Worm (Caenorhabditis elegans): ENCODE measurements around the gene cnb-1.

cnb-1 gene

DNA sequence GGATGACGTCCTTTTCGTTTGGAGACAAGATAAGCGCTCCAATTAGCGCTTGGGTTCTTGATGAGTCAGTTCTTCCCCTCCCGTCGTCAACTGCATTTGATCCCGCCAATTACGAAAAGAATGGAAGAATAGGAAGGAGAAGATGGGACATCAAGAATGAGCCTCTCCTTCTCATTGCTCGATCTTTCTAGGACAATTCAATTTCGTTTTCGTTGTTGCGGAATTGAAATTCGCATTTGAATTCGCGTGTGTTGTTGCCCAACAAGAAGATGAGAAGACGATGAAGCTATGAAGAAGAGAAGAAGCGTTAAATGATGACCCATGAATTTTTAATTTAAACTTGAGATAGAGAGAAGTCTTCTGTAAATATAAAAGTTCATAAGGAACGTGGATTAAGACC lies 38.7 kb upstream of the cnb-1 start:
- TF ChIP-seq sptf-1 (tag; optimal IDR thresholded peaks at IDR 0.05) (no peak), ces-1 (GFP tag; optimal IDR thresholded peaks at IDR 0.05) (peak; percentile 91), unc-39 (tag; optimal IDR thresholded peaks at IDR 0.05) (no peak), bed-3 (GFP tag; optimal IDR thresholded peaks at IDR 0.05) (no peak), zip-8 (tag; optimal IDR thresholded peaks at IDR 0.05) (no peak)

DNA sequence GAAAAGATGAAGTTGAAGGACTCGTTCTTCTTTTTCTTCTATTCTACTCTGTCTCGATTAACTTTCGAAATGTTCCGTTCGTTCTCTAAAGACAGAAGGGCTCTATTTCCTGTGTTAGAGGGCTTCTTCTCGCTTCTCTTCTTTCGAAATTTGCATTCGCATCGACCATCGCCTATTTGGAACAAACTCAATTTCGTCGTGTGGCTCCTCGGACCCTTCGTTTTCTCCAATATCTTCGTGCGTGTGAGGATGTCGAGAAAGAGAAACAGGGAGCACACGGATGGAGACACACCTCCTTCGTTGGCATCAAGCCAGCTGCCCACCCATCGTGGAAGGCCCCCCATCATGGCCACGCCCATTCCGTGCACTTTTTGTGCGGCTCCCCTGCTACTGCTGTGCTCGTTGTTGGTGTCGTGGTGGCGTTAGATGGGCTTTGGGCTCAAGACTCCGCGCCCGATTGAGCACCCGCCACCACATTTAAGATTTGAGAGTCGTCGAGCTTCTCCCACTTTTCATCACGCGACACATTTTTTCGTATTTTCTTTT lies 34.3 kb upstream of the cnb-1 start:
- TF ChIP-seq nhr-12 (tag; optimal IDR thresholded peaks at IDR 0.05) = no peak
- no peak for TF ChIP-seq tbx-8 (GFP tag; optimal IDR thresholded peaks at IDR 0.05)
- TF ChIP-seq nhr-28 (tag; optimal IDR thresholded peaks at IDR 0.05) = no peak
- TF ChIP-seq mls-2 (tag; optimal IDR thresholded peaks at IDR 0.05) = peak; percentile 43
- peak; percentile 95 for TF ChIP-seq ces-1 (GFP tag; optimal IDR thresholded peaks at IDR 0.05)
- TF ChIP-seq unc-39 (tag; optimal IDR thresholded peaks at IDR 0.05) = no peak
- TF ChIP-seq ztf-11 (tag; optimal IDR thresholded peaks at IDR 0.05) = no peak

DNA sequence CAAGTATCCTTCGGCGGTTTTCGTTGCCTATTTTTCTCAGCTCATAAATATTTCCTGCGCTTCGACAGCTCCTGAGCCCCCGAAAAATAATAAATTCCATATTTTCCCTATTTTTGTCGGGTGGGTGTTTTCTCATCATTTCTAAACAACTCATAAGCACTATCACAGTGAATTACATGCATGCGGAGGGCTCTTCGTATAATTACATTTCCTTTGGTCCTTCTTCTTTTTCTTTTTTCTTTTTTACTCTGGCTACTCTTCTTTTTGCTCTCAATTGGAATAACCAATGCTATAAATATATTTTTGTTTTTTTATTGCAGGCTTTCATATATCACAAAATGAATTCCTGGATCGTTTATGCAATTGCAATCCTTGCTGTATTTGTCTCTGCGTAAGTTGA lies 33.6 kb upstream of the cnb-1 start, which contains the start of gene T02E9.5:
Gene T02E9.5, plus strand, starts transcription at position 321 of the 400 bp plus-strand sequence.
- peak; percentile 94 for TF ChIP-seq ces-1 (GFP tag; optimal IDR thresholded peaks at IDR 0.05)
- no peak for TF ChIP-seq mls-2 (tag; optimal IDR thresholded peaks at IDR 0.05)

DNA sequence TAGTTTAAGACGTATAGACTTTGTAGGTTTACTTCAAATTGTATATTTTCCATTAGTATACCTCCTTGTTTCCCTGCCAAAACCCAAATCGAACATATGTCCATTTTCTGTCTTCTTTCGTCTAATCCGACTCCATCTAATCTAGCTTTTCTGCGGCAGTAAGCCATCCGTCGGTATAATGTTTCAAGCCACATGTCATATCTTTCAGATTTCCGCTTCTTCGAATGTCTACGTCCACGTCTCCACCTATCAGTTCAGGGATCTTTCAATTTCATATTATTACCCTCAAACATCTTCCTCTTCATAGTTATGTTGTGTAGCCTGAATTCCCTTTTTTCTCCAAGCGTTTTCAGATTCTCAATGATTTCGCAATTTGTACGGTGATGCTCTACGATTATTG lies 31.4 kb upstream of the cnb-1 start:
- no peak for TF ChIP-seq ham-2 (GFP tag; optimal IDR thresholded peaks at IDR 0.05)
- peak; percentile 76 for TF ChIP-seq elt-1 (tag; optimal IDR thresholded peaks at IDR 0.05; ENCODE audit: borderline replicate concordance, insufficient read depth)
- no peak for TF ChIP-seq blmp-1 (tag; optimal IDR thresholded peaks at IDR 0.05)

DNA sequence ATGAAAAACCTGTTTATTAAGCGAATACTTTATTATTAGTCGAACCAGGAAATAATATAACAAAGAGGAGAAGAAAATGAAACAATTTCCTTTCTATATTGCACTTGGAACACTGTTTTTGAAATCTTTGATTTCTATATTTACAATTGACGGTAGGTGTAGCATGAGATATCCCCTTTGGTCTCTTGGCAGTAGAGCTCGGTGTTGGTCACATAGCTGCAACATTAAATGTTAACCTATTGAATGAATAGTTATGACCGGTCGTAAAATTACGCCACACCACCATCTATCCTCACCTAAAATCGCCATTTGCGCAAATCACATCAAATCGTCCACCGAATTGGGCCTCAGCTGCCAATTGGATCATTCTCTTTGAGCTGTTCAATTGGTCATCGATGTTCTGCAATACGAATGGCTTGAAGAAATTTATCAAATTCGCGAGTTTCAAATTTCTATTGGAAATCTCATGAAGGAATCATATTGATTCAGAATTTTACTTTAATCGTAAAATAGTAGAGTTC lies 30.7 kb upstream of the cnb-1 start:
- TF ChIP-seq sptf-1 (tag; optimal IDR thresholded peaks at IDR 0.05) (peak; percentile 13), nhr-2 (tag; optimal IDR thresholded peaks at IDR 0.05) (peak; percentile 10), cnd-1 (tag; optimal IDR thresholded peaks at IDR 0.05) (peak; percentile 3), ces-1 (GFP tag; optimal IDR thresholded peaks at IDR 0.05) (peak; percentile 22), mls-2 (tag; optimal IDR thresholded peaks at IDR 0.05) (no peak)

DNA sequence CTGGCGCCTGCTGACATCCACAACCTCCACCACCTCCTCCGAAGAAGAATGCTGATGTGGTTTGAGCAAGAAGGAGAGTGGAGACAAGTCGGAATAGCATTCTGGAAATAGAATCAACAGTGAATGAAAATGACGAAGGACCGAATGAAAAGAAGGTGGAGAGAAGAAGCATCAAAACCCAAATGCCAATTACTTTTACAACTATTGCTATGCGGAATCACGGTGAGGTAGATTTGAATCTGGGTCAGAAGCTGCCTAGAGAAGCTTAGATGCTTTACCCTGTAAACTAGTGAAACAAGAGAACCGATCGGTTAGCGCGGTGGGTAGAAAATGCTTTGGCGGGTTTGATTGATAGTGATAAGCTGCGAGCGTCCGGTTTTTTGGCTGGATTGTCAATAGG lies 28.6 kb upstream of the cnb-1 start, which contains the start of gene grl-7:
Gene grl-7, minus strand, starts transcription at position 101 of the 400 bp plus-strand sequence.
- TF ChIP-seq nhr-237 (tag; optimal IDR thresholded peaks at IDR 0.05) (no peak), blmp-1 (tag; optimal IDR thresholded peaks at IDR 0.05) (no peak), elt-3 (tag; optimal IDR thresholded peaks at IDR 0.05) (no peak), unc-120 (tag; optimal IDR thresholded peaks at IDR 0.05; ENCODE audit: poor library complexity, severe bottlenecking) (no peak), ceh-43 (GFP tag; optimal IDR thresholded peaks at IDR 0.05) (no peak), sptf-1 (tag; optimal IDR thresholded peaks at IDR 0.05) (no peak), ztf-11 (tag; optimal IDR thresholded peaks at IDR 0.05) (no peak)

DNA sequence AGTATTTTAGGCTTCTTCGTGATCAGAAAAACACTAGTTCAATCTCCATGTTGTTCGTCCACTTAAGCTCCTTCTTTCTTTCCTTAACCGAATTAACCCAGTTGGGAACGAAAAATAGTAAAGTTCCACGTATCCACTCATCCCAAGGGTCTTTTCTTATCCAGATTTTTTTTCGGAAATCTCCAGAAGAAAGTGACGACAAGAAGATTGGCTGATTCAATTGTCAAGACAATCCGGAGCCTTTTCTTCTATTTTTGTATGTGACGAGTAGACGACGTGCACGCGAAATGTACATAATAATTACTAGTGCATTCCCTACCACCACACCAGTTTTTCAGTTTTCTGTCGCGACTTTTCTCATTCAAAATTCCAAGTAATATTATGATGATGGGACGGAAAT lies 24.3 kb upstream of the cnb-1 start:
- TF ChIP-seq ces-1 (GFP tag; optimal IDR thresholded peaks at IDR 0.05) (peak; percentile 19), nhr-237 (tag; optimal IDR thresholded peaks at IDR 0.05) (no peak)

DNA sequence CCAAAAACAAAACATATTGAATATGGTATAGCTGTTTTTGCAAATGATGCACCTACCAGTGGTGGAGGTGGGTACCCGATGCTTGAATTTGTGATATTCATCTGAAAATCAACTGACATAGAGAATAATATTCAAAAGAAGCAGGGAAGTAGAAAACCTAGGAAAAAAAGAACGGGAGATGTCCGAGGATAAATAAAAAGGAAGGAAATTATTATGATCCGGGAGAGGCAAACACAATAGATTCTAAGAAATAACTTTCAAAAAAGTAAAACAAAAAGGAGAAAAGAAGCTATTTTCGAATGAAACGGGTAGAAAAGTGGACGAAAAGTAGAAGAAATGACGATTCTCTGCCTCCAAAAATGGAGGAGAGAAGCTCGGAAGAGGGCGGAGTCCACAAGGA lies 22.6 kb upstream of the cnb-1 start, which contains the start of gene npr-25:
Gene npr-25, minus strand, starts transcription at position 101 of the 400 bp plus-strand sequence.
- no peak for TF ChIP-seq unc-62 (GFP tag; optimal IDR thresholded peaks at IDR 0.05)

DNA sequence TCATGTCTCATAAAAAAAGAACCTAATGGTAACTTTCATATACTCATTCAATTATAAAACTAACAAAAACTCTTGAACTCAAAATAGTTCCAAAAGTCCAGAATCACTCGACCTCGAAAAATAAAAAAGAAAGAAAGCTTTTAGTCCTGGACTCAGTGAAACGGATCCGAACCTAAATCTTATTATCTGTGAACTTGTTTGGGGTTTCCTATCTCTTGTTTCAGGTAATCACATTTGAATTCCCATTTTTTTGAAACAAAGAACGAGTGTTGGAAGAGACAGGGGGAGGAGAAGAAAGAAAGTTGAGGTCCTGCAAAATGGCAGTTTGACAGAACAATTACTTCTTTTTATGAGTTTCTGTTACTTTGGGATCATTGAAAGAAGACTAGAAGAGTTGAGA lies 21.3 kb upstream of the cnb-1 start:
- peak; percentile 52 for TF ChIP-seq ces-1 (GFP tag; optimal IDR thresholded peaks at IDR 0.05)
- no peak for TF ChIP-seq unc-39 (tag; optimal IDR thresholded peaks at IDR 0.05)

DNA sequence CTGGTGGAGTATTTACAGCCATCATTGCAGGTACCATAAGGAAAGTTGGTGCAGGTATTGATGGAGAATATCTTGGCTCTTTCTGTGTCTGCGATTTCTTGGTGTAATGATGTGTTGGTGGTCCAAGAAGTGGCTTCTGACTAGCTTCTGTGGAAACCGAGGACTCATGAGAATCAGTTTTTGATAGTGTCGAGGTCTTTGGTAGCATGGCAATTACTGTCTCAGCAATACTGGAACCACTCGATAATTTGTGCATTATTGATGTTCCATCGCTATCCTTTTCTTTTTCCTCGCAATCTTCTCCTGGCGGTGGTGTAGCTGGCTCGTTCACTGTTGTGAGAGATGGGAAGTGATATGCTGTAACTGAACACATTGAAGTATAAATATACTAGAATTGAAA lies 12.0 kb upstream of the cnb-1 start:
- TF ChIP-seq tbx-8 (GFP tag; optimal IDR thresholded peaks at IDR 0.05) (no peak), nhr-237 (tag; optimal IDR thresholded peaks at IDR 0.05) (no peak), elt-3 (tag; optimal IDR thresholded peaks at IDR 0.05) (no peak), elt-1 (tag; optimal IDR thresholded peaks at IDR 0.05; ENCODE audit: borderline replicate concordance, insufficient read depth) (no peak), flh-1 (GFP tag; optimal IDR thresholded peaks at IDR 0.05) (no peak), lin-32 (GFP tag; optimal IDR thresholded peaks at IDR 0.05) (no peak), snpc-4 (tag; optimal IDR thresholded peaks at IDR 0.05) (no peak), ham-2 (GFP tag; optimal IDR thresholded peaks at IDR 0.05) (no peak), pha-4 (tag; optimal IDR thresholded peaks at IDR 0.05) (no peak)
